Worm (Caenorhabditis elegans): ENCODE results near the gene orc-1.
A peak's percentile ranks its signal among the peaks of the same experiment; 100 is the strongest.

Gene orc-1

DNA sequence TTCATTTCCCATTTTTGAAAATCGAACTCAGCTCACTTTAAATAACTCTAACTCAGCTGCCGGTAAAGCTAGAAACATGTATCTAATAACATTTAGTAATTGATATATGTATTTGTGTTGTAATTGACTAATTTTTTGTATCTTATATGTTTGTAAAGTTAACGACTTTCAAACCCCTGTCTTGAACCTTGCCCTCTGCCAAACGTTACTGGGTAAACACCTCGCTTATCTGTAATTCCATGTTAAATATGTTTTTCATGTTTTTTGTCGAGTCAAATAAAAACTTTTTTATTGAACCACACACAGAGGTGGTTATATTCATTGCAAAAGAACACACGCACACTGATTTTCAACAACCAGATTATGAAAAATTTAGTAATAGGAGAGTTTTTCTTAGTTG, 13.1 kb upstream of the orc-1 start:
- no peak for TF ChIP-seq tra-4 (tag; optimal IDR thresholded peaks at IDR 0.05)
- TF ChIP-seq sea-1 (GFP tag; conservative IDR thresholded peaks at IDR 0.05) = no peak
- no peak for TF ChIP-seq B0310.2 (tag; optimal IDR thresholded peaks at IDR 0.05)
- no peak for TF ChIP-seq hnd-1 (tag; optimal IDR thresholded peaks at IDR 0.05)
- no peak for TF ChIP-seq scrt-1 (GFP tag; IDR thresholded peaks at IDR 0.05)
- no peak for TF ChIP-seq ceh-13 (GFP tag; optimal IDR thresholded peaks at IDR 0.05)
- TF ChIP-seq ets-7 (tag; optimal IDR thresholded peaks at IDR 0.05) = no peak
- TF ChIP-seq tbx-37 (GFP tag; conservative IDR thresholded peaks at IDR 0.05) = no peak
- no peak for TF ChIP-seq aly-1 (tag; optimal IDR thresholded peaks at IDR 0.05)
- TF ChIP-seq tbx-11 (GFP tag; IDR thresholded peaks at IDR 0.05) = no peak
- no peak for TF ChIP-seq ceh-36 (tag; optimal IDR thresholded peaks at IDR 0.05)
- TF ChIP-seq hmg-4 (GFP tag; optimal IDR thresholded peaks at IDR 0.05) = no peak
- TF ChIP-seq F13C5.2 (tag; optimal IDR thresholded peaks at IDR 0.05) = no peak
- no peak for TF ChIP-seq hmbx-1 (tag; optimal IDR thresholded peaks at IDR 0.05)
- no peak for TF ChIP-seq flt-1 (GFP tag; IDR thresholded peaks at IDR 0.05)
- no peak for TF ChIP-seq ama-1 (optimal IDR thresholded peaks at IDR 0.05)
- TF ChIP-seq pes-1 (GFP tag; IDR thresholded peaks at IDR 0.05) = no peak

DNA sequence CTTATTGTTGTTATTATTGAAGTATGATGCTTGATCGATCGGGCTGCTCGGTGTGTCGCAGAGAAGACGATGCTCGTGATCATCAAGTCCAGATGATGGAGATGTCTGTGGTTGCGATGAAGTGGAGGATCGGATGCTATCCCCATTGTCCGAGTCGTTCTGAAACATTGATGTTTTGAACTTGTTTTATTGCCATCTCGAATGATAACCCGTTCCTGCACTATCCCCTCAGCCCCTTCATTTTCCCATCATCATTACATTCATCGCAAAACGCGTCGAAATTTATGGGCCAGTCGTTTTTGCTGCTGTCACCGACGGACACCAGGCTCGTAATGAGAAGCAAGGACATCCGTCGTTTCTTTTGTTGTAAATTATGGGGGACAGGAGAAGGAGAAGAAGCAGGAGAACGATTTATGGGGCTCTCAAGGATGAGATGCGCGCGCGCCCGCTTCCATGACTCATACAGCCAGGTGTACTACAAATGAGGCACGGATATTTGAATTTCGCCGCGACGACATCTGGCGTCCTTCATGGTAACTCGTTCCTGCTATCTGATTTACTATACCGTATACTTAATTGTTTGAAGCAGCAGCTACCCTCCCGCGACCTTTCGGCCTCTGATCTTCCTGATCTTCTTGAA, 10.9 kb upstream of the orc-1 start:
- TF ChIP-seq tbx-37 (GFP tag; conservative IDR thresholded peaks at IDR 0.05) = no peak
- TF ChIP-seq ceh-13 (GFP tag; optimal IDR thresholded peaks at IDR 0.05) = no peak
- TF ChIP-seq tra-4 (tag; optimal IDR thresholded peaks at IDR 0.05) = no peak
- no peak for TF ChIP-seq flt-1 (GFP tag; IDR thresholded peaks at IDR 0.05)
- TF ChIP-seq ets-7 (tag; optimal IDR thresholded peaks at IDR 0.05) = no peak
- TF ChIP-seq F13C5.2 (tag; optimal IDR thresholded peaks at IDR 0.05) = no peak
- TF ChIP-seq ama-1 (optimal IDR thresholded peaks at IDR 0.05) = no peak
- no peak for TF ChIP-seq tbx-11 (GFP tag; IDR thresholded peaks at IDR 0.05)
- TF ChIP-seq B0310.2 (tag; optimal IDR thresholded peaks at IDR 0.05) = no peak
- TF ChIP-seq hmg-4 (GFP tag; optimal IDR thresholded peaks at IDR 0.05) = no peak
- no peak for TF ChIP-seq sea-1 (GFP tag; conservative IDR thresholded peaks at IDR 0.05)
- no peak for TF ChIP-seq ceh-36 (tag; optimal IDR thresholded peaks at IDR 0.05)
- TF ChIP-seq aly-1 (tag; optimal IDR thresholded peaks at IDR 0.05) = no peak
- TF ChIP-seq pes-1 (GFP tag; IDR thresholded peaks at IDR 0.05) = no peak
- TF ChIP-seq hnd-1 (tag; optimal IDR thresholded peaks at IDR 0.05) = no peak
- no peak for TF ChIP-seq hmbx-1 (tag; optimal IDR thresholded peaks at IDR 0.05)
- TF ChIP-seq scrt-1 (GFP tag; IDR thresholded peaks at IDR 0.05) = no peak

DNA sequence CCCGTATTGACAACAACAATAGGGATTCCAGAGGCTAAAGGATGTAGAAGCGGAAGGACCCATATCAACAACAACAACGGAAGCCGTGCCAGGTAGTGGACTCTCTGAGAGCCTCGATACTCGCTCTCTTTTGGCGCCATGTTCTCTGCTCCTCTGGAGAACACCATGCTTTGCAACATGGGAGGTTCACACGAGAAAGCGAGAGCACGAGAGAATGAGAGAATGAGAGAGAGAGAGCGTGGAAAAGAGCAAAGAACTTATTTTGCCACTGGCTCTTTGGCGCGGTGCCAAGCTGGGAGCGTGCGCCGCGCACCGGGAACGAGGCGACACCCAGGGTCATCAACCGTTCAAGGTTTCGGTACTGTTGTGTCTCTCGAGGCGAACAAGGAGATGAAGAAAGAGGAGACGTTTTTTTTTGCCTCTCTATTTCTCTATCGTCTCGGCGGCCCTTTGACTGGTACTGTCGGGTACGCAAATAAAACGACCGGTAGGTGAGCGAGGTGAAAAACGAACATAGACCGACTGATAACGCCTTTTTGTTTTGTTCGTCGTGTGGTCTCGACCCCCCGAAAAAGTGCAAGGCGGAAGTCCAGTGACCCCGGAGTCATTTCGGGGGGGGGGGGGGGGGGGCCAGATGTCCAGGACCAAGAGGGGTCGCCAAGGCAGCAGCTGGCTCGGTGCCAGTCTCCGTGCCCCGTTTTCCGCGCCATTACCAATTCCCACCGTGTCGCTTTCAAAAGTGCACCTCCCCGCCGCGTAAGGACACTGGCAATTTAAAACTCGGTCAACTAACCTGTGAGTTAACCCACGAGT, 10.1 kb upstream of the orc-1 start, which contains the start of gene Y39A1A.10:
TSS of gene Y39A1A.10 (plus strand) at position 139 of the 813 bp plus-strand sequence.
- TF ChIP-seq tra-4 (tag; optimal IDR thresholded peaks at IDR 0.05) (no peak), flt-1 (GFP tag; IDR thresholded peaks at IDR 0.05) (no peak)

DNA sequence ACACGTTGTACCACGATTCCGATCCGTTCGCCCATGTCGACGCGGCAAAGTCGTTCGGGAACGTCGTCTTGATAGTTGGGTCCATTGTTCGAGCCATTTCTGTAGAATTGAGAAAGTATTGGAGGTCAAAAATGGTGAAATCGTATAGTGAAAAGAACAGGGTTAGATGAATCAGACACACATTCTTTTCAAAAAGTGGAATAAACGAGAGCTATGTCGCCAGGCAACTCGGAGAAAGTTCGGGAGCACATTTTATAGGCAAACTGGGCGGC, 9.6 kb upstream of the orc-1 start, which contains the start of gene Y39A1A.9:
TSS of gene Y39A1A.9 (minus strand) at position 99 of the 272 bp plus-strand sequence.
- TF ChIP-seq ceh-13 (GFP tag; optimal IDR thresholded peaks at IDR 0.05) = no peak
- TF ChIP-seq scrt-1 (GFP tag; IDR thresholded peaks at IDR 0.05) = no peak
- no peak for TF ChIP-seq tbx-11 (GFP tag; IDR thresholded peaks at IDR 0.05)
- TF ChIP-seq ceh-36 (tag; optimal IDR thresholded peaks at IDR 0.05) = no peak
- TF ChIP-seq aly-1 (tag; optimal IDR thresholded peaks at IDR 0.05) = no peak
- no peak for TF ChIP-seq flt-1 (GFP tag; IDR thresholded peaks at IDR 0.05)
- TF ChIP-seq tra-4 (tag; optimal IDR thresholded peaks at IDR 0.05) = no peak
- no peak for TF ChIP-seq ama-1 (optimal IDR thresholded peaks at IDR 0.05)
- no peak for TF ChIP-seq hmg-4 (GFP tag; optimal IDR thresholded peaks at IDR 0.05)
- no peak for TF ChIP-seq hnd-1 (tag; optimal IDR thresholded peaks at IDR 0.05)
- no peak for TF ChIP-seq F13C5.2 (tag; optimal IDR thresholded peaks at IDR 0.05)
- no peak for TF ChIP-seq hmbx-1 (tag; optimal IDR thresholded peaks at IDR 0.05)
- no peak for TF ChIP-seq pes-1 (GFP tag; IDR thresholded peaks at IDR 0.05)

DNA sequence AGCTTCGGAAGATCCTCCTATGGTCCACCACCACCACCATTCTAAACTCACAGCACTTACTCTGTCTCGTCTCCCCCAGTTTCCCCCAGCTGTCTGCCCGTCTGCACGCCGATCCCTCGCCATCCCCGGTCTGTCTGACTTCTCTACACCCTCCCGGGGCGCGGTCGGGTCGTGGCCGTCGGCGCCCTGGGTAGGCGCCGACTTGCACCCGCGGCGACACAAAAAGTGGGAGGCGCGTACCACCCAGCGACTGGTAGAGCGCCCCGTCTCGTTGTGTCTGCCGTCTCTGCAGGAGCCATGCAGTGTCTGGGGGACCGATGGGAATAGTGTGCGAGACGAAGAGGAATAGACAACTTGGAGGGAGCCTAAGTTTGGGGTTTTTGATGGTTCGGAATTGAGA, 8.9 kb upstream of the orc-1 start:
- no peak; the same call in 1 of the 2 replicates for TF ChIP-seq pes-1 (GFP tag; IDR thresholded peaks at IDR 0.05)
- TF ChIP-seq flt-1 (GFP tag; IDR thresholded peaks at IDR 0.05) = 0 out of 2 replicates have a peak, but pooled peaks have one; percentile 8
- TF ChIP-seq B0310.2 (tag; optimal IDR thresholded peaks at IDR 0.05) = no peak
- no peak for TF ChIP-seq tbx-11 (GFP tag; IDR thresholded peaks at IDR 0.05)
- no peak for TF ChIP-seq hmg-4 (GFP tag; optimal IDR thresholded peaks at IDR 0.05)
- no peak for TF ChIP-seq ets-7 (tag; optimal IDR thresholded peaks at IDR 0.05)
- TF ChIP-seq aly-1 (tag; optimal IDR thresholded peaks at IDR 0.05) = peak; percentile 47
- TF ChIP-seq tbx-37 (GFP tag; conservative IDR thresholded peaks at IDR 0.05) = no peak
- TF ChIP-seq tra-4 (tag; optimal IDR thresholded peaks at IDR 0.05) = no peak

DNA sequence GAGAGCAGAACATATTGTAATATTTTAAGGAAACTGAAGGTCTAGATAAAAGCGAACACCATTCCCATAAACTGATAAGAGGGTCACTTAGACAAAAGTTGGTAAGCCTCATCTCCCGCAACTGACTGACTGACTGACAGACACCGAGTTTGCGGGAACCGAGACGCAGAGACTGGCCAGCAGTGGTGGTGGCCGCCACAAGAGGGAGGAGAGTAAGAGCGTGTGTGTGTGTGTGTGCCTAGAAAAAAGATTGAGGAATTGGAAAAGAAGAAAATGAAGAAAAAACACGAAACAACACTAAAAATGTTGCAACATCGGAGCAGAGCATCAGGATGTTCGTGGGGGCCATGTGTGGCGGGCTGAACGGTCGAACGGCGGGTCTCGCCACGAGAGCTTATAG, 8.4 kb upstream of the orc-1 start:
- TF ChIP-seq tra-4 (tag; optimal IDR thresholded peaks at IDR 0.05) (no peak), flt-1 (GFP tag; IDR thresholded peaks at IDR 0.05) (no peak), hnd-1 (tag; optimal IDR thresholded peaks at IDR 0.05) (no peak), F13C5.2 (tag; optimal IDR thresholded peaks at IDR 0.05) (no peak), scrt-1 (GFP tag; IDR thresholded peaks at IDR 0.05) (no peak), ceh-13 (GFP tag; optimal IDR thresholded peaks at IDR 0.05) (no peak), sea-1 (GFP tag; conservative IDR thresholded peaks at IDR 0.05) (no peak), tbx-37 (GFP tag; conservative IDR thresholded peaks at IDR 0.05) (no peak), tbx-11 (GFP tag; IDR thresholded peaks at IDR 0.05) (no peak), hmbx-1 (tag; optimal IDR thresholded peaks at IDR 0.05) (no peak), aly-1 (tag; optimal IDR thresholded peaks at IDR 0.05) (no peak), hmg-4 (GFP tag; optimal IDR thresholded peaks at IDR 0.05) (no peak), pes-1 (GFP tag; IDR thresholded peaks at IDR 0.05) (no peak)

DNA sequence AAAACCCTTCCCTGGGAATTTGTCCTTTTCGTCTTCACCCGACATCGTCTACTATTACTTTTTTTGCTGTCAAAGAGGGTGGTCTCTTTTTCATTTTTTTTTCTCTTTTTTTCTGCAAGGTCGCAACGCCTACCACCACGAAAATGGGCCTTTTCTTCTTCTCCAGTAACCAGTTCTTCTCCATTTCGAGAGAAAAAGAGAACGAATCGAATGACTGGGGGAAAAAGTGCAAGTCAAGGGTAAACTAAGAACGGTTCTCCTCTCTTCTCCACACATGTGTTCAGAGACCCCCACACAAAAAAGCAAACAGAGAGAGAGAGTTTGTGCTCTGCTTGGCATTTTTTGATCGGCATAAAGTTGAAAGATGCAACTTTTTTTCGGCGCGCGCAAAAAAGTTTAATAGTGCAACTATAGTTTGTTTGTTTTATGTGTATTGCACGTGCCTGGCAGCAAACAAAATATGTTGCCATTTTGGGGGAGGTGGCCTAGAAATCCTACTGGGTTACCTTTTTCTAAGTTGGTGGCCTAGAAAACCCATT, 6.4 kb upstream of the orc-1 start:
- TF ChIP-seq aly-1 (tag; optimal IDR thresholded peaks at IDR 0.05) = no peak
- TF ChIP-seq ama-1 (optimal IDR thresholded peaks at IDR 0.05) = no peak
- no peak for TF ChIP-seq hmbx-1 (tag; optimal IDR thresholded peaks at IDR 0.05)
- TF ChIP-seq B0310.2 (tag; optimal IDR thresholded peaks at IDR 0.05) = no peak
- no peak for TF ChIP-seq ceh-36 (tag; optimal IDR thresholded peaks at IDR 0.05)
- no peak for TF ChIP-seq F13C5.2 (tag; optimal IDR thresholded peaks at IDR 0.05)
- no peak for TF ChIP-seq sea-1 (GFP tag; conservative IDR thresholded peaks at IDR 0.05)
- no peak for TF ChIP-seq tra-4 (tag; optimal IDR thresholded peaks at IDR 0.05)
- TF ChIP-seq pes-1 (GFP tag; IDR thresholded peaks at IDR 0.05) = no peak
- TF ChIP-seq ceh-13 (GFP tag; optimal IDR thresholded peaks at IDR 0.05) = no peak
- TF ChIP-seq scrt-1 (GFP tag; IDR thresholded peaks at IDR 0.05) = no peak
- no peak for TF ChIP-seq flt-1 (GFP tag; IDR thresholded peaks at IDR 0.05)
- no peak for TF ChIP-seq tbx-11 (GFP tag; IDR thresholded peaks at IDR 0.05)
- TF ChIP-seq ets-7 (tag; optimal IDR thresholded peaks at IDR 0.05) = no peak
- TF ChIP-seq hmg-4 (GFP tag; optimal IDR thresholded peaks at IDR 0.05) = no peak
- no peak for TF ChIP-seq tbx-37 (GFP tag; conservative IDR thresholded peaks at IDR 0.05)
- no peak for TF ChIP-seq hnd-1 (tag; optimal IDR thresholded peaks at IDR 0.05)
